Fruit fly (Drosophila melanogaster) whole organism, pupa: ENCODE measurements around the gene CG34289.
A peak's percentile ranks its signal among the peaks of the same experiment; 100 is the strongest.

Source experiments
- CG10348 ChIP-seq: fragments of 200-800 bp; sonication (Bioruptor generic); IDR thresholded peaks from 2 replicates; pipeline ENCODE4 v1.3.6; 2022; ENCODE audit warnings: missing biosample characterization, missing genetic modification characterization
- CG12605 ChIP-seq: fragments of 200-800 bp; sonication (Bioruptor generic); IDR thresholded peaks from 2 replicates; pipeline ENCODE4 v1.3.6; 2022; ENCODE audit warnings: missing biosample characterization, missing genetic modification characterization
- CG13204 ChIP-seq: fragments of 200-800 bp; sonication (Bioruptor generic); optimal IDR thresholded peaks from 2 replicates; lab custom pipeline; 2018; ENCODE audit warnings: missing biosample characterization, mild to moderate bottlenecking, missing genetic modification characterization, moderate library complexity
- CG14655 ChIP-seq: fragments of 200-800 bp; sonication (Bioruptor generic); optimal IDR thresholded peaks from 3 replicates; lab custom pipeline; 2017; ENCODE audit warnings: mild to moderate bottlenecking, missing biosample characterization, missing genetic modification reagents, missing genetic modification characterization
- CG15710 ChIP-seq: fragments of 200-800 bp; sonication (Bioruptor generic); optimal IDR thresholded peaks from 2 replicates; lab custom pipeline; 2018; ENCODE audit warnings: missing biosample characterization, mild to moderate bottlenecking, missing genetic modification characterization, moderate library complexity
- CG17806 ChIP-seq: fragments of 200-800 bp; sonication (Bioruptor generic); optimal IDR thresholded peaks from 2 replicates; lab custom pipeline; 2018; ENCODE audit warnings: missing biosample characterization, mild to moderate bottlenecking, missing genetic modification characterization, moderate library complexity
- CG32121 ChIP-seq: fragments of 200-800 bp; sonication (Bioruptor generic); IDR thresholded peaks from 2 replicates; pipeline ENCODE4 v1.3.6; 2022; ENCODE audit warnings: missing biosample characterization, missing genetic modification characterization
- CG34367 ChIP-seq: fragments of 200-800 bp; sonication (Bioruptor generic); optimal IDR thresholded peaks from 2 replicates; lab custom pipeline; 2018; ENCODE audit warnings: missing biosample characterization, mild to moderate bottlenecking, missing genetic modification characterization
- CG4496 ChIP-seq: fragments of 200-800 bp; sonication (Bioruptor generic); IDR thresholded peaks from 3 replicates; pipeline ENCODE4 v1.3.6; 2022; ENCODE audit warnings: missing biosample characterization, missing genetic modification characterization
- CG8159 ChIP-seq: fragments of 200-800 bp; sonication (Bioruptor generic); optimal IDR thresholded peaks from 3 replicates; lab custom pipeline; 2018; ENCODE audit warnings: missing biosample characterization, mild to moderate bottlenecking, missing genetic modification characterization, moderate library complexity
- CG8301 ChIP-seq: fragments of 200-800 bp; sonication (Bioruptor generic); optimal IDR thresholded peaks from 2 replicates; lab custom pipeline; 2018; ENCODE audit warnings: missing biosample characterization, mild to moderate bottlenecking, missing genetic modification characterization
- CG9948 ChIP-seq: fragments of 200-800 bp; sonication (Bioruptor generic); optimal IDR thresholded peaks from 2 replicates; lab custom pipeline; 2018; ENCODE audit warnings: missing biosample characterization, mild to moderate bottlenecking, missing genetic modification characterization, moderate library complexity
- D1 ChIP-seq: fragments of 200-800 bp; sonication (Bioruptor generic); optimal IDR thresholded peaks from 2 replicates; lab custom pipeline; 2018; ENCODE audit warnings: missing biosample characterization, mild to moderate bottlenecking, missing genetic modification characterization, moderate library complexity
- EcR ChIP-seq: fragments of 200-800 bp; sonication (Bioruptor generic); optimal IDR thresholded peaks from 3 replicates; lab custom pipeline; 2019; ENCODE audit warnings: missing biosample characterization, missing genetic modification characterization, mild to moderate bottlenecking, moderate library complexity, missing genetic modification reagents
- Ets98B ChIP-seq: fragments of 200-800 bp; sonication (Bioruptor generic); IDR thresholded peaks from 2 replicates; pipeline ENCODE4 v1.3.6; 2022; ENCODE audit warnings: missing biosample characterization, missing genetic modification characterization
- Pif1A ChIP-seq: fragments of 200-800 bp; sonication (Bioruptor generic); optimal IDR thresholded peaks from 3 replicates; lab custom pipeline; 2016; ENCODE audit warnings: missing biosample characterization, missing genetic modification characterization
- Pif1B ChIP-seq: fragments of 200-800 bp; sonication (Bioruptor generic); optimal IDR thresholded peaks from 3 replicates; lab custom pipeline; 2016; ENCODE audit warnings: missing biosample characterization, missing genetic modification characterization
- Snoo ChIP-seq: fragments of 200-800 bp; sonication (Bioruptor generic); optimal IDR thresholded peaks from 3 replicates; lab custom pipeline; 2017; ENCODE audit warnings: missing biosample characterization, mild to moderate bottlenecking, missing genetic modification characterization, inconsistent platforms
- fd96Ca ChIP-seq: fragments of 200-800 bp; sonication (Bioruptor generic); IDR thresholded peaks from 3 replicates; pipeline ENCODE4 v1.3.6; 2022; ENCODE audit warnings: missing biosample characterization, missing genetic modification characterization
- gl ChIP-seq: fragments of 200-800 bp; sonication (Bioruptor generic); optimal IDR thresholded peaks from 2 replicates; lab custom pipeline; 2018; ENCODE audit warnings: missing biosample characterization, mild to moderate bottlenecking, missing genetic modification characterization
- rn ChIP-seq: fragments of 200-800 bp; sonication (Bioruptor generic); IDR thresholded peaks from 2 replicates; pipeline ENCODE4 v1.3.6; 2022; ENCODE audit warnings: missing biosample characterization, missing genetic modification characterization

Gene CG34289

dm6 chr3R:23511356-23511755 is 4.1 kb upstream of the CG34289 start:
- TF ChIP-seq fd96Ca (GFP tag; lab: Robert Waterston, UW) (no peak), CG8301 (no peak), CG34367 (tag; lab: Kevin White, UChicago) (no peak), Ets98B (GFP tag; lab: Robert Waterston, UW) (no peak), Pif1A (GFP tag; lab: Kevin White, UChicago) (no peak), CG14655 (no peak), gl (no peak), CG10348 (GFP tag; lab: Robert Waterston, UW) (no peak), Pif1B (no peak), EcR (GFP tag; lab: Kevin White, UChicago) (no peak), D1 (no peak)
- TF ChIP-seq, all 21 proteins: peak for 0

- no peak for TF ChIP-seq Pif1A (GFP tag; lab: Kevin White, UChicago)
- no peak for TF ChIP-seq CG13204 (GFP tag; lab: Kevin White, UChicago)
- TF ChIP-seq EcR (GFP tag; lab: Kevin White, UChicago): peak; percentile 52
- no peak for TF ChIP-seq CG8301
- TF ChIP-seq CG10348 (GFP tag; lab: Robert Waterston, UW): no peak
- TF ChIP-seq CG34367 (tag; lab: Kevin White, UChicago): no peak
- TF ChIP-seq Pif1B: no peak
- TF ChIP-seq rn (GFP tag; lab: Robert Waterston, UW): no peak
Observed at dm6 chr3R:23509408-23509940, 2.2 kb upstream of the CG34289 start.

dm6 chr3R:23508304-23508703 is 1.0 kb upstream of the CG34289 start:
- peak; percentile 72 for TF ChIP-seq CG17806 (tag; lab: Kevin White, UChicago)
- peak; percentile 82 for TF ChIP-seq CG15710 (tag; lab: Kevin White, UChicago)
- peak; percentile 27; the same call in 1 of the 2 replicates for TF ChIP-seq CG32121 (GFP tag; lab: Robert Waterston, UW)
- peak; percentile 85 for TF ChIP-seq CG8159
- TF ChIP-seq Snoo: peak; percentile 82
- no peak for TF ChIP-seq CG12605 (GFP tag; lab: Robert Waterston, UW)
- no peak for TF ChIP-seq fd96Ca (GFP tag; lab: Robert Waterston, UW)
- no peak for TF ChIP-seq CG10348 (GFP tag; lab: Robert Waterston, UW)
- TF ChIP-seq CG34367 (tag; lab: Kevin White, UChicago): peak; percentile 56
- TF ChIP-seq rn (GFP tag; lab: Robert Waterston, UW): peak; percentile 36; the same call in 1 of the 2 replicates
- TF ChIP-seq CG8301: peak; percentile 8
- TF ChIP-seq EcR (GFP tag; lab: Kevin White, UChicago): peak; percentile 38
- no peak for TF ChIP-seq gl
- TF ChIP-seq Pif1A (GFP tag; lab: Kevin White, UChicago): peak; percentile 46
- TF ChIP-seq CG9948: peak; percentile 57
- peak; percentile 67 for TF ChIP-seq Pif1B
- TF ChIP-seq Ets98B (GFP tag; lab: Robert Waterston, UW): peak; percentile 48
- TF ChIP-seq CG14655: peak; percentile 37
- peak; percentile 52; the same call in 1 of the 3 replicates for TF ChIP-seq CG4496 (GFP tag; lab: Robert Waterston, UW)
- peak; percentile 19 for TF ChIP-seq D1
- TF ChIP-seq CG13204 (GFP tag; lab: Kevin White, UChicago): no peak

- peak; percentile 56 for TF ChIP-seq CG8301
- peak; percentile 1 for TF ChIP-seq CG17806 (tag; lab: Kevin White, UChicago)
- no peak for TF ChIP-seq EcR (GFP tag; lab: Kevin White, UChicago)
- no peak for TF ChIP-seq CG10348 (GFP tag; lab: Robert Waterston, UW)
- peak; percentile 72 for TF ChIP-seq CG14655
- TF ChIP-seq Pif1B: peak; percentile 38
- 0 out of 3 replicates have a peak, but pooled peaks have one; percentile 40 for TF ChIP-seq CG4496 (GFP tag; lab: Robert Waterston, UW)
- no peak for TF ChIP-seq rn (GFP tag; lab: Robert Waterston, UW)
- no peak for TF ChIP-seq CG13204 (GFP tag; lab: Kevin White, UChicago)
- TF ChIP-seq CG15710 (tag; lab: Kevin White, UChicago): no peak
- TF ChIP-seq Snoo: peak; percentile 10
- peak; percentile 45 for TF ChIP-seq Pif1A (GFP tag; lab: Kevin White, UChicago)
- peak; percentile 55 for TF ChIP-seq Ets98B (GFP tag; lab: Robert Waterston, UW)
- no peak for TF ChIP-seq CG8159
- TF ChIP-seq CG12605 (GFP tag; lab: Robert Waterston, UW): no peak
- TF ChIP-seq CG32121 (GFP tag; lab: Robert Waterston, UW): peak; percentile 66
- peak; percentile 34 for TF ChIP-seq CG9948
- no peak for TF ChIP-seq gl
- no peak for TF ChIP-seq D1
- TF ChIP-seq fd96Ca (GFP tag; lab: Robert Waterston, UW): no peak
- TF ChIP-seq CG34367 (tag; lab: Kevin White, UChicago): no peak
Observed at dm6 chr3R:23504760-23505159, 2.5 kb downstream of the CG34289 start.

dm6 chr3R:23503511-23503910 is 3.8 kb downstream of the CG34289 start:
- TF ChIP-seq CG8159: no peak
- TF ChIP-seq Pif1B: no peak
- no peak for TF ChIP-seq CG17806 (tag; lab: Kevin White, UChicago)
- no peak for TF ChIP-seq rn (GFP tag; lab: Robert Waterston, UW)
- no peak for TF ChIP-seq Ets98B (GFP tag; lab: Robert Waterston, UW)
- no peak for TF ChIP-seq CG32121 (GFP tag; lab: Robert Waterston, UW)
- TF ChIP-seq Snoo: no peak
- TF ChIP-seq D1: no peak
- no peak for TF ChIP-seq CG4496 (GFP tag; lab: Robert Waterston, UW)
- no peak for TF ChIP-seq CG15710 (tag; lab: Kevin White, UChicago)
- TF ChIP-seq CG10348 (GFP tag; lab: Robert Waterston, UW): no peak
- no peak for TF ChIP-seq CG34367 (tag; lab: Kevin White, UChicago)
- TF ChIP-seq CG13204 (GFP tag; lab: Kevin White, UChicago): no peak
- TF ChIP-seq Pif1A (GFP tag; lab: Kevin White, UChicago): no peak
- no peak for TF ChIP-seq CG12605 (GFP tag; lab: Robert Waterston, UW)
- no peak for TF ChIP-seq EcR (GFP tag; lab: Kevin White, UChicago)
